Worm (Caenorhabditis elegans): ENCODE measurements around the gene str-246.

str-246 gene

DNA sequence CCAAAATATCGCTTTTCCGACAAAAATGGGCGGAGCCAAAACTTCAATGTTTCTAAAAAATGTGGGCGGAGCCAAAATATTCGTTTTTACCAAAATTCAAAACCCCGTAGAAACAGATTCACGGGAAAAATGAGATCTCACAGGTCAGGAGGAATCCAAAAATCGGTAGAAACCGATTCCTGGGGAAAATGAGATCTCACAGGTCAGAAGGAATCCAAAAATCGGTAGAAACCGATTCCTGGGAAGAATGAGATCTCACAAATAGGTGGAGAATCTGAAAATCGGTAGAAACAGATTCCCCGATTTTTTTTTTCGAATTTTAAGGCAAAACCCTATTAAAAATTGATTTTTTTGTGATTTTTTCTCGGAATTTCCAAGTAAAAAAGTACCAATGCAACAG, 16.0 kb downstream of the str-246 start (continued):
- TF ChIP-seq fos-1 (tag; optimal IDR thresholded peaks at IDR 0.05) (no peak), efl-3 (GFP tag; optimal IDR thresholded peaks at IDR 0.05) (no peak), skn-1 (tag; optimal IDR thresholded peaks at IDR 0.05) (no peak), lir-3 (tag; optimal IDR thresholded peaks at IDR 0.05; ENCODE audit: poor library complexity) (no peak), nhr-71 (tag; optimal IDR thresholded peaks at IDR 0.05) (no peak), ceh-63 (GFP tag; optimal IDR thresholded peaks at IDR 0.05) (no peak), alr-1 (tag; optimal IDR thresholded peaks at IDR 0.05; ENCODE audit: borderline replicate concordance) (no peak), nhr-12 (tag; optimal IDR thresholded peaks at IDR 0.05) (no peak), swsn-7 (tag; optimal IDR thresholded peaks at IDR 0.05) (no peak), egl-13 (tag; optimal IDR thresholded peaks at IDR 0.05) (no peak), jun-1 (tag; optimal IDR thresholded peaks at IDR 0.05) (no peak), pqm-1 (tag; optimal IDR thresholded peaks at IDR 0.05) (no peak), egl-27 (tag; optimal IDR thresholded peaks at IDR 0.05) (no peak), Y116A8C.19 (tag; optimal IDR thresholded peaks at IDR 0.05; ENCODE audit: borderline replicate concordance) (no peak), sup-37 (GFP tag; optimal IDR thresholded peaks at IDR 0.05) (no peak), C34B4.2 (tag; optimal IDR thresholded peaks at IDR 0.05) (no peak), nhr-47 (tag; optimal IDR thresholded peaks at IDR 0.05) (peak; percentile 18), lin-14 (GFP tag; optimal IDR thresholded peaks at IDR 0.05) (no peak), ama-1 (optimal IDR thresholded peaks at IDR 0.05) (no peak), C16A3.4 (tag; optimal IDR thresholded peaks at IDR 0.05) (no peak), fkh-4 (tag; optimal IDR thresholded peaks at IDR 0.05; ENCODE audit: borderline replicate concordance) (no peak), lsy-2 (tag; optimal IDR thresholded peaks at IDR 0.05) (no peak), F16B12.6 (tag; optimal IDR thresholded peaks at IDR 0.05) (no peak), ces-1 (GFP tag; optimal IDR thresholded peaks at IDR 0.05) (no peak), unc-62 (GFP tag; optimal IDR thresholded peaks at IDR 0.05) (no peak), fkh-10 (GFP tag; optimal IDR thresholded peaks at IDR 0.05) (no peak), ceh-82 (tag; optimal IDR thresholded peaks at IDR 0.05) (no peak), sptf-1 (tag; optimal IDR thresholded peaks at IDR 0.05) (no peak), elt-3 (tag; optimal IDR thresholded peaks at IDR 0.05) (no peak), lin-35 (GFP tag; optimal IDR thresholded peaks at IDR 0.05) (no peak), ets-5 (GFP tag; IDR thresholded peaks at IDR 0.05) (no peak), hlh-4 (tag; optimal IDR thresholded peaks at IDR 0.05) (no peak), nhr-85 (tag) (peak; percentile 51), isw-1 (GFP tag; IDR thresholded peaks at IDR 0.05) (no peak; the same call in 1 of the 2 replicates), nhr-19 (GFP tag; conservative IDR thresholded peaks at IDR 0.05) (no peak), snu-23 (GFP tag; optimal IDR thresholded peaks at IDR 0.05) (no peak), ceh-90 (tag; optimal IDR thresholded peaks at IDR 0.05) (no peak)

DNA sequence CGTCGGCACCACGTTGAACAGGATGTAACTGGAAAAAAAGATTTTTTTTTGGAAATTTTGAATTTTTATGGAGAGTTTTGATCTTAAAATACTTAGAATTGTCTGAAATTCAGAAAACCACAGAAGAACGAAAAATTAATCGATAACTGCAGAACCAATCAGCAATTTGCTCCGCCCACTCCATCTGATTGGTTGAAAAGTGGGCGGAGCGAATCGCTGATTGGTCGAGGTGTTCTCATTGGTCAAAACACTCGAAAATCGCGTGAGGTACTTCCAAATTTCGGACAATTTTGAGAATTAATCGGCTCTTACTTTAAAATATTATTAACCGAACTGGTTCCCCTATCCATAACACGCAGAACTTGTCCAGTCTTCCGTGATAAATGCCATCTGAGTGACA, 18.2 kb downstream of the str-246 start:
- no peak for TF ChIP-seq unc-130 (tag; optimal IDR thresholded peaks at IDR 0.05)
- no peak for TF ChIP-seq efl-1 (optimal IDR thresholded peaks at IDR 0.05)
- peak in 1 of 2 experiments; percentile 2 for TF ChIP-seq efl-1 (GFP tag; optimal IDR thresholded peaks at IDR 0.05 in 1 of 2)

ce11 chrIII:11099864-11100263, 22.4 kb downstream of the str-246 start, which contains the start of gene hmt-1:
Gene hmt-1, minus strand, starts transcription at chrIII:11099964.
- TF ChIP-seq ceh-82 (tag; optimal IDR thresholded peaks at IDR 0.05): no peak
- TF ChIP-seq nhr-71 (tag; optimal IDR thresholded peaks at IDR 0.05): no peak
- TF ChIP-seq lin-14 (GFP tag; optimal IDR thresholded peaks at IDR 0.05): no peak
- no peak for TF ChIP-seq ceh-63 (GFP tag; optimal IDR thresholded peaks at IDR 0.05)
- no peak for TF ChIP-seq swsn-7 (tag; optimal IDR thresholded peaks at IDR 0.05)
- no peak for TF ChIP-seq mep-1 (tag; optimal IDR thresholded peaks at IDR 0.05)
- no peak for TF ChIP-seq zip-4 (GFP tag; optimal IDR thresholded peaks at IDR 0.05)
- no peak for TF ChIP-seq egl-27 (tag; optimal IDR thresholded peaks at IDR 0.05)
- TF ChIP-seq efl-1 (optimal IDR thresholded peaks at IDR 0.05): no peak
- no peak for TF ChIP-seq efl-1 (GFP tag; optimal IDR thresholded peaks at IDR 0.05 in 1 of 2)
- TF ChIP-seq sptf-1 (tag; optimal IDR thresholded peaks at IDR 0.05): no peak
- no peak for TF ChIP-seq lin-13 (GFP tag; optimal IDR thresholded peaks at IDR 0.05)
- no peak for TF ChIP-seq ets-5 (GFP tag; IDR thresholded peaks at IDR 0.05)
- TF ChIP-seq nhr-47 (tag; optimal IDR thresholded peaks at IDR 0.05): no peak
- TF ChIP-seq rnt-1 (tag; optimal IDR thresholded peaks at IDR 0.05): no peak
- TF ChIP-seq aha-1 (tag; optimal IDR thresholded peaks at IDR 0.05): no peak
- TF ChIP-seq sup-37 (GFP tag; optimal IDR thresholded peaks at IDR 0.05): no peak
- no peak for TF ChIP-seq nhr-90 (tag; optimal IDR thresholded peaks at IDR 0.05; ENCODE audit: poor library complexity)
- TF ChIP-seq fos-1 (tag; optimal IDR thresholded peaks at IDR 0.05): no peak

All from whole organism, L1 larva.